Worm (Caenorhabditis elegans): ENCODE measurements around the gene dpf-5.

- TF ChIP-seq pha-4 (tag; optimal IDR thresholded peaks at IDR 0.05) = peak; percentile 33
- TF ChIP-seq unc-62 (GFP tag; optimal IDR thresholded peaks at IDR 0.05) = no peak
- peak; percentile 41 for TF ChIP-seq nhr-237 (tag; optimal IDR thresholded peaks at IDR 0.05)
- TF ChIP-seq snpc-4 (tag; optimal IDR thresholded peaks at IDR 0.05) = no peak
- TF ChIP-seq lsy-2 (tag; optimal IDR thresholded peaks at IDR 0.05) = peak; percentile 75
- no peak for TF ChIP-seq elt-3 (tag; optimal IDR thresholded peaks at IDR 0.05)
- no peak for TF ChIP-seq unc-39 (tag; optimal IDR thresholded peaks at IDR 0.05)
- no peak for TF ChIP-seq ztf-11 (tag; optimal IDR thresholded peaks at IDR 0.05)
Observed at ce11 chrIV:4810377-4810984, 4.1 kb upstream of the dpf-5 start, which contains the start of gene eif-1.A.
